Fruit fly (Drosophila melanogaster) whole organism, embryonic: ENCODE results near the gene Tsp74F.

Experiments
- ATbp ChIP-seq: fragments of 200-800 bp; sonication (Bioruptor generic); optimal IDR thresholded peaks from 2 replicates; lab custom pipeline; 2017; ENCODE audit warnings: missing biosample characterization, mild to moderate bottlenecking, missing genetic modification characterization, missing genetic modification reagents
- B-H1 ChIP-seq: fragments of 200-800 bp; sonication (Bioruptor generic); IDR thresholded peaks from 3 replicates; pipeline ENCODE4 v1.3.6; 2022; ENCODE audit warnings: missing biosample characterization, missing genetic modification characterization
- B-H2 ChIP-seq: fragments of 200-800 bp; sonication (Bioruptor generic); optimal IDR thresholded peaks from 2 replicates; lab custom pipeline; 2018; ENCODE audit warnings: missing biosample characterization, mild to moderate bottlenecking, missing genetic modification characterization
- BtbVII ChIP-seq: fragments of 200-800 bp; sonication (Bioruptor generic); optimal IDR thresholded peaks from 3 replicates; lab custom pipeline; 2017; ENCODE audit warnings: missing biosample characterization, mild to moderate bottlenecking, missing genetic modification characterization
- C15 ChIP-seq: fragments of 200-800 bp; sonication (Bioruptor generic); IDR thresholded peaks from 3 replicates; pipeline ENCODE4 v1.3.6; 2022; ENCODE audit warnings: missing biosample characterization, missing genetic modification characterization
- CG10543 ChIP-seq: fragments of 200-800 bp; sonication (Bioruptor generic); optimal IDR thresholded peaks from 3 replicates; lab custom pipeline; 2017; ENCODE audit warnings: missing biosample characterization, mild to moderate bottlenecking, missing genetic modification characterization, moderate library complexity
- CG11723 ChIP-seq: fragments of 200-800 bp; sonication (Bioruptor generic); optimal IDR thresholded peaks from 2 replicates; lab custom pipeline; 2017; ENCODE audit warnings: missing biosample characterization, mild to moderate bottlenecking, missing genetic modification characterization
- CG15514 ChIP-seq: fragments of 200-800 bp; sonication (Bioruptor generic); optimal IDR thresholded peaks from 3 replicates; lab custom pipeline; 2017; ENCODE audit warnings: missing biosample characterization, missing genetic modification characterization, mild to moderate bottlenecking, moderate library complexity, missing genetic modification reagents
- CG17186 ChIP-seq: fragments of 200-800 bp; sonication (Bioruptor generic); optimal IDR thresholded peaks from 3 replicates; lab custom pipeline; 2017; ENCODE audit warnings: missing biosample characterization, missing genetic modification reagents, missing genetic modification characterization
- CG18011 ChIP-seq: fragments of 200-800 bp; sonication (Bioruptor generic); optimal IDR thresholded peaks from 2 replicates; lab custom pipeline; 2017; ENCODE audit warnings: missing biosample characterization, missing genetic modification characterization, mild to moderate bottlenecking, moderate library complexity, missing genotype
- CG31365 ChIP-seq: fragments of 200-800 bp; sonication (Bioruptor generic); optimal IDR thresholded peaks from 2 replicates; lab custom pipeline; 2018; ENCODE audit warnings: missing biosample characterization, mild to moderate bottlenecking, missing genetic modification characterization
- CG32767 ChIP-seq: fragments of 200-800 bp; sonication (Bioruptor generic); IDR thresholded peaks from 2 replicates; pipeline ENCODE4 v1.3.6; 2022; ENCODE audit warnings: missing biosample characterization, missing genetic modification characterization
- CG34224 ChIP-seq: fragments of 200-800 bp; sonication (Bioruptor generic); IDR thresholded peaks from 3 replicates; pipeline ENCODE4 v1.3.6; 2022; ENCODE audit warnings: missing biosample characterization, missing genetic modification characterization; ENCODE audit not compliant: partially characterized antibody
- CG3995 ChIP-seq: fragments of 200-800 bp; sonication (Bioruptor generic); optimal IDR thresholded peaks from 3 replicates; lab custom pipeline; 2016; ENCODE audit warnings: missing biosample characterization, missing genetic modification characterization
- CG4360 ChIP-seq: fragments of 200-800 bp; sonication (Bioruptor generic); IDR thresholded peaks from 2 replicates; pipeline ENCODE4 v1.3.6; 2022; ENCODE audit warnings: missing biosample characterization, missing genetic modification characterization
- CG6689 ChIP-seq: fragments of 200-800 bp; sonication (Bioruptor generic); IDR thresholded peaks from 2 replicates; pipeline ENCODE4 v1.3.6; 2022; ENCODE audit warnings: missing biosample characterization, missing genetic modification characterization
- CG7372 ChIP-seq: fragments of 200-800 bp; sonication (Bioruptor generic); IDR thresholded peaks from 2 replicates; pipeline ENCODE4 v1.3.6; 2022; ENCODE audit warnings: missing biosample characterization, missing genetic modification characterization
- CG7786 ChIP-seq: fragments of 200-800 bp; sonication (Bioruptor generic); optimal IDR thresholded peaks from 2 replicates; lab custom pipeline; 2016; ENCODE audit warnings: missing biosample characterization, missing genetic modification characterization
- CG9727 ChIP-seq: fragments of 200-800 bp; sonication (Bioruptor generic); optimal IDR thresholded peaks from 3 replicates; lab custom pipeline; 2017; ENCODE audit warnings: missing biosample characterization, mild to moderate bottlenecking, missing genetic modification characterization
- CG9797 ChIP-seq: fragments of 200-800 bp; sonication (Bioruptor generic); optimal IDR thresholded peaks from 3 replicates; lab custom pipeline; 2018; ENCODE audit warnings: missing biosample characterization, mild to moderate bottlenecking, missing genetic modification characterization
- Doc3 ChIP-seq: fragments of 200-800 bp; sonication (Bioruptor generic); IDR thresholded peaks from 3 replicates; pipeline ENCODE4 v1.3.6; 2022; ENCODE audit warnings: missing biosample characterization, missing genetic modification characterization; ENCODE audit not compliant: partially characterized antibody
- Hr51 ChIP-seq, 2 experiments: fragments of 200-800 bp; sonication (Bioruptor generic); optimal IDR thresholded peaks; 2 replicates in 1 of 2; 3 replicates in 1 of 2; lab custom pipeline; 2016 to 2018; ENCODE audit warnings: missing biosample characterization in 2 of 2, missing genetic modification characterization in 2 of 2, mild to moderate bottlenecking in 1 of 2, moderate library complexity in 1 of 2
- Jarid2 ChIP-seq: fragments of 200-800 bp; sonication (Bioruptor generic); optimal IDR thresholded peaks from 3 replicates; lab custom pipeline; 2017; ENCODE audit warnings: mild to moderate bottlenecking, missing biosample characterization, missing genetic modification reagents, missing genetic modification characterization
- Lim3 ChIP-seq: fragments of 200-800 bp; sonication (Bioruptor generic); IDR thresholded peaks from 2 replicates; pipeline ENCODE4 v1.3.6; 2022; ENCODE audit warnings: missing biosample characterization, missing genetic modification characterization
- Mad ChIP-seq: fragments of 200-800 bp; sonication (Bioruptor generic); optimal IDR thresholded peaks from 2 replicates; lab custom pipeline; 2016; ENCODE audit warnings: missing biosample characterization, missing genetic modification characterization
- Med ChIP-seq: fragments of 200-800 bp; sonication (Bioruptor generic); peaks from one replicate; lab custom pipeline; 2016; ENCODE audit warnings: missing biosample characterization, missing genetic modification characterization, mild to moderate bottlenecking, inconsistent platforms, moderate library complexity
- Mrtf ChIP-seq: fragments of 200-800 bp; sonication (Bioruptor generic); IDR thresholded peaks from 3 replicates; pipeline ENCODE4 v1.3.6; 2022; ENCODE audit warnings: missing biosample characterization, missing genetic modification characterization
- Rfx ChIP-seq: fragments of 200-800 bp; sonication (Bioruptor generic); IDR thresholded peaks from 2 replicates; pipeline ENCODE4 v1.3.6; 2022; ENCODE audit warnings: missing biosample characterization, missing genetic modification characterization
- Six4 ChIP-seq: fragments of 200-800 bp; sonication (Bioruptor generic); optimal IDR thresholded peaks from 2 replicates; lab custom pipeline; 2016; ENCODE audit warnings: missing biosample characterization, missing genetic modification characterization
- TFAM ChIP-seq: fragments of 200-800 bp; sonication (Bioruptor generic); optimal IDR thresholded peaks from 2 replicates; lab custom pipeline; 2017; ENCODE audit warnings: missing biosample characterization, missing genetic modification characterization, inconsistent platforms
- Usf ChIP-seq: fragments of 200-800 bp; sonication (Bioruptor generic); optimal IDR thresholded peaks from 2 replicates; lab custom pipeline; 2017; ENCODE audit warnings: missing genotype, missing biosample characterization, missing genetic modification characterization
- abd-A ChIP-seq: fragments of 200-800 bp; sonication (Bioruptor generic); optimal IDR thresholded peaks from 3 replicates; lab custom pipeline; 2019; ENCODE audit warnings: missing biosample characterization, mild to moderate bottlenecking, missing genetic modification characterization, moderate library complexity
- chn ChIP-seq: fragments of 200-800 bp; sonication (Bioruptor generic); optimal IDR thresholded peaks from 2 replicates; lab custom pipeline; 2016; ENCODE audit warnings: missing biosample characterization, missing genetic modification characterization
- esg ChIP-seq: fragments of 200-800 bp; sonication (Bioruptor generic); conservative IDR thresholded peaks from 2 replicates; pipeline ENCODE4 v1.3.6; 2022; ENCODE audit warnings: missing biosample characterization, missing genetic modification characterization
- exex ChIP-seq: fragments of 200-800 bp; sonication (Bioruptor generic); optimal IDR thresholded peaks from 4 replicates; lab custom pipeline; 2018; ENCODE audit warnings: missing biosample characterization, mild to moderate bottlenecking, missing genetic modification characterization, moderate library complexity
- eyg ChIP-seq: fragments of 200-800 bp; sonication (Bioruptor generic); optimal IDR thresholded peaks from 3 replicates; lab custom pipeline; 2016; ENCODE audit warnings: missing biosample characterization, missing genetic modification characterization
- gcm ChIP-seq: fragments of 200-800 bp; sonication (Bioruptor generic); optimal IDR thresholded peaks from 2 replicates; lab custom pipeline; 2019; ENCODE audit warnings: missing biosample characterization, mild to moderate bottlenecking, missing genetic modification characterization, moderate library complexity
- hth ChIP-seq: fragments of >200 bp; optimal IDR thresholded peaks from 2 replicates; lab custom pipeline; 2017; ENCODE audit warnings: inconsistent platforms
- lov ChIP-seq, 2 experiments: fragments of 200-800 bp in 1 of 2; fragments of >200 bp in 1 of 2; sonication (Bioruptor generic) in 1 of 2; IDR thresholded peaks in 1 of 2; optimal IDR thresholded peaks in 1 of 2; 2 replicates in 1 of 2; 3 replicates in 1 of 2; pipeline versions ENCODE4 v1.3.6 to Lab custom; 2017 to 2022; ENCODE audit warnings: missing biosample characterization in 1 of 2, missing genetic modification characterization in 1 of 2
- mam ChIP-seq: fragments of 200-800 bp; sonication (Bioruptor generic); optimal IDR thresholded peaks from 3 replicates; lab custom pipeline; 2016; ENCODE audit warnings: missing biosample characterization, missing genetic modification characterization
- mirr ChIP-seq: fragments of 200-800 bp; sonication (Bioruptor generic); optimal IDR thresholded peaks from 3 replicates; lab custom pipeline; 2018; ENCODE audit warnings: missing biosample characterization, mild to moderate bottlenecking, missing genetic modification characterization
- nerfin-2 ChIP-seq: fragments of 200-800 bp; sonication (Bioruptor generic); IDR thresholded peaks from 2 replicates; pipeline ENCODE4 v1.3.6; 2022; ENCODE audit warnings: missing biosample characterization, missing genetic modification characterization; ENCODE audit not compliant: partially characterized antibody
- onecut ChIP-seq: fragments of 200-800 bp; sonication (Bioruptor generic); IDR thresholded peaks from 2 replicates; pipeline ENCODE4 v1.3.6; 2022; ENCODE audit warnings: missing biosample characterization, missing genetic modification characterization
- otp ChIP-seq: fragments of 200-800 bp; sonication (Bioruptor generic); IDR thresholded peaks from 3 replicates; pipeline ENCODE4, ENCODE4 v1.3.6; 2022; ENCODE audit warnings: missing biosample characterization, missing genetic modification characterization
- sens ChIP-seq: fragments of 200-800 bp; sonication (Bioruptor generic); peaks from one replicate; lab custom pipeline; 2016; ENCODE audit warnings: missing biosample characterization, missing genetic modification characterization
- slou ChIP-seq: fragments of 200-800 bp; sonication (Bioruptor generic); optimal IDR thresholded peaks from 3 replicates; lab custom pipeline; 2016; ENCODE audit warnings: missing biosample characterization, missing genetic modification characterization
- sob ChIP-seq: fragments of 200-800 bp; sonication (Bioruptor generic); IDR thresholded peaks from 2 replicates; pipeline ENCODE4 v1.3.6; 2022; ENCODE audit warnings: missing biosample characterization, missing genetic modification characterization
- trem ChIP-seq: fragments of 200-800 bp; optimal IDR thresholded peaks from 3 replicates; lab custom pipeline; 2019; ENCODE audit warnings: missing biosample characterization, mild to moderate bottlenecking, missing genetic modification characterization, moderate library complexity
- vfl ChIP-seq: fragments of 200-800 bp; sonication (Bioruptor generic); optimal IDR thresholded peaks from 2 replicates; lab custom pipeline; 2016; ENCODE audit warnings: missing biosample characterization, missing genetic modification characterization
- zen2 ChIP-seq: fragments of 200-800 bp; sonication (Bioruptor generic); IDR thresholded peaks from 3 replicates; pipeline ENCODE4 v1.3.6; 2022; ENCODE audit warnings: missing biosample characterization, missing genetic modification characterization; ENCODE audit not compliant: partially characterized antibody

Gene Tsp74F

DNA sequence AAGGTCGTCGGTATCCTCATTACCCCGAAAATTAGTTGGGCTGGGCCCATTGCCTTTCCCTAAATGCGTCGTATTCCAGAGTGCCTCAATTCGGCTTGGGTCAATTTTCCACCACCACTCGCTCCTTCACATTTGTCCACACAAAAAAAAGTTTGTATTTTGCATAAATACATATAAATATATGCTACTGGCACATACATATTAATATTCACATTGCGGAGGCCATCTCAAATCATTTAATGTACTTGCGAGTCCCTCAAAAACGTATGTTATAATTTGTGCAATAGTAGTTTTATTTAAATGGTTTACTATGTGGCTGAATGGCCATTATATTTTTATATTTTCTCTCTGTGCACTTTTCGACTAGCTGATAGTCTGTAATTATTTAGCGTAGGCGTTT lies 45.9 kb upstream of the Tsp74F start (continued):
- no peak for TF ChIP-seq ATbp
- TF ChIP-seq B-H1 (GFP tag; lab: Robert Waterston, UW): peak; percentile 12; the same call in 1 of the 3 replicates
- TF ChIP-seq CG15514: peak; percentile 26

DNA sequence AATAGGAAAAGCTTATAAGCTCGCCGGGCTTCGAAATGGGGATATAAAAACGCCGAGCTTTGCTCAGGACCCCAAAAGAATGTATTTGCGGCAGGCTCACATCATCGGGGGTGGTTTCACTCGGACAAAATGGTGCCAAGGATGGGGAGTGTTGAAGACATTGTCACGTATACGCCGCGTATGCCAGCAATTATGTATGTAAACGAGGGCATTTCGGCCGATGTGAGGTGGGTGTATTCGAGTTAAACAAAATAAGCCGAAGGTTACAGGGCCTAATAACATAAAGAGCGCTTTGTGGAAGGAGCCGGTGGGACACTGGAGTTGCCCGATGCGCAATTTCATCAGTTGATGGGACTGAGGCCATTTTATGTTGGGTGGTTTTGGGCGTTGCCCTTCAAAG lies 45.3 kb upstream of the Tsp74F start:
- no peak for TF ChIP-seq chn (GFP tag; lab: Kevin White, UChicago)
- no peak for TF ChIP-seq Hr51 (GFP tag; optimal IDR thresholded peaks at IDR 0.05; lab: Kevin White, UChicago)
- no peak for TF ChIP-seq CG6689
- no peak for TF ChIP-seq exex (tag; lab: Kevin White, UChicago)
- peak; percentile 16 for TF ChIP-seq mirr (GFP tag; lab: Kevin White, UChicago)
- no peak for TF ChIP-seq CG9727
- TF ChIP-seq Lim3 (GFP tag; lab: Robert Waterston, UW): no peak
- TF ChIP-seq slou (GFP tag; lab: Kevin White, UChicago): no peak
- TF ChIP-seq CG18011 (GFP tag; lab: Kevin White, UChicago): no peak
- TF ChIP-seq vfl (GFP tag; lab: Kevin White, UChicago): no peak
- no peak for TF ChIP-seq eyg (GFP tag; lab: Kevin White, UChicago)
- TF ChIP-seq CG10543 (GFP tag; lab: Kevin White, UChicago): no peak
- TF ChIP-seq abd-A (tag; lab: Kevin White, UChicago): peak; percentile 86
- no peak for TF ChIP-seq BtbVII
- TF ChIP-seq Med (GFP tag; lab: Kevin White, UChicago): peak; percentile 4
- no peak for TF ChIP-seq B-H2 (GFP tag; lab: Kevin White, UChicago)
- no peak for TF ChIP-seq nerfin-2
- TF ChIP-seq Rfx (GFP tag; lab: Robert Waterston, UW): no peak
- TF ChIP-seq CG34224 (GFP tag; lab: Robert Waterston, UW): no peak
- TF ChIP-seq CG3995 (GFP tag; lab: Kevin White, UChicago): no peak
- no peak for TF ChIP-seq CG4360 (GFP tag; lab: Robert Waterston, UW)
- TF ChIP-seq sens (GFP tag; lab: Kevin White, UChicago): peak; percentile 14
- no peak for TF ChIP-seq Six4 (GFP tag; lab: Kevin White, UChicago)
- no peak for TF ChIP-seq mam (GFP tag; lab: Kevin White, UChicago)
- no peak for TF ChIP-seq CG17186
- TF ChIP-seq CG9797 (GFP tag; lab: Kevin White, UChicago): no peak
- no peak for TF ChIP-seq Doc3 (GFP tag; lab: Robert Waterston, UW)
- no peak for TF ChIP-seq lov (optimal IDR thresholded peaks at IDR 0.05; lab: Kevin White, UChicago)
- no peak for TF ChIP-seq lov (GFP tag; IDR thresholded peaks at IDR 0.05; lab: Robert Waterston, UW)
- TF ChIP-seq trem (tag; lab: Kevin White, UChicago): no peak
- TF ChIP-seq CG31365 (tag; lab: Kevin White, UChicago): no peak
- TF ChIP-seq CG11723 (GFP tag; lab: Kevin White, UChicago): no peak
- no peak for TF ChIP-seq CG7786 (GFP tag; lab: Kevin White, UChicago)
- no peak for TF ChIP-seq zen2 (GFP tag; lab: Robert Waterston, UW)
- no peak for TF ChIP-seq C15 (GFP tag; lab: Robert Waterston, UW)
- TF ChIP-seq sob (GFP tag; lab: Robert Waterston, UW): no peak
- TF ChIP-seq CG32767 (GFP tag; lab: Robert Waterston, UW): no peak
- peak; percentile 20; the same call in 1 of the 2 replicates for TF ChIP-seq CG7372 (GFP tag; lab: Robert Waterston, UW)
- no peak for TF ChIP-seq hth
- no peak for TF ChIP-seq Jarid2 (GFP tag; lab: Kevin White, UChicago)
- TF ChIP-seq Usf (GFP tag; lab: Kevin White, UChicago): no peak
- TF ChIP-seq TFAM: no peak
- TF ChIP-seq Mrtf: no peak
- TF ChIP-seq onecut: no peak
- TF ChIP-seq esg (GFP tag; lab: Robert Waterston, UW): no peak
- no peak for TF ChIP-seq otp
- TF ChIP-seq Mad (GFP tag; lab: Kevin White, UChicago): no peak
- TF ChIP-seq gcm (GFP tag; lab: Kevin White, UChicago): no peak
